Worm (Caenorhabditis elegans): ENCODE measurements around the gene F41E7.9.

ce11 chrX:10353857-10354256 lies 38.1 kb upstream of the F41E7.9 start:
- TF ChIP-seq dao-5 (tag; optimal IDR thresholded peaks at IDR 0.05) (no peak), W03F9.2 (tag; optimal IDR thresholded peaks at IDR 0.05) (no peak)
